Worm (Caenorhabditis elegans) whole organism, L4 larva: ENCODE data around the gene ceh-76.

Experiments
- arid-1 ChIP-seq: fragments of 200-800 bp; sonication (Bioruptor generic); conservative IDR thresholded peaks from 2 replicates; pipeline ENCODE4 v1.3.6; 2022; ENCODE audit warnings: missing genetic modification reagents, missing genetic modification characterization, missing compliant biosample characterization
- lin-13 ChIP-seq: fragments of 150-350 bp; optimal IDR thresholded peaks from 2 replicates; lab custom pipeline; 2014; ENCODE audit warnings: missing biosample characterization, missing genetic modification reagents, missing genetic modification characterization
- lin-15B ChIP-seq: fragments of 150-350 bp; sonication (generic microtip); optimal IDR thresholded peaks from 3 replicates; lab custom pipeline; 2014; ENCODE audit warnings: missing biosample characterization, missing genetic modification characterization
- mdl-1 ChIP-seq, 2 experiments: fragments of 150-350 bp in 1 of 2; sonication (generic microtip) in 1 of 2; optimal IDR thresholded peaks; 2 replicates each; lab custom pipeline; 2014 to 2017; ENCODE audit warnings: missing biosample characterization in 2 of 2, missing genetic modification characterization in 2 of 2
- nhr-10 ChIP-seq: fragments of 150-350 bp; optimal IDR thresholded peaks from 2 replicates; lab custom pipeline; 2014; ENCODE audit warnings: missing biosample characterization, missing genetic modification characterization
- nhr-11 ChIP-seq: fragments of 150-350 bp; optimal IDR thresholded peaks from 2 replicates; lab custom pipeline; 2014; ENCODE audit warnings: missing biosample characterization, missing genetic modification characterization
- nhr-237 ChIP-seq: sonication (generic microtip); optimal IDR thresholded peaks from 2 replicates; lab custom pipeline; 2017; ENCODE audit warnings: missing biosample characterization, missing genetic modification characterization
- nhr-42 ChIP-seq: fragments of 200-800 bp; sonication (Bioruptor generic); IDR thresholded peaks from 2 replicates; pipeline ENCODE4 v1.3.6; 2022; ENCODE audit warnings: missing genetic modification characterization, missing compliant biosample characterization
- pha-4 ChIP-seq, 2 experiments: fragments of 150-350 bp in 1 of 2; fragments of 200-800 bp in 1 of 2; sonication (Bioruptor generic) in 1 of 2; IDR thresholded peaks in 1 of 2; optimal IDR thresholded peaks in 1 of 2; 2 replicates each; pipeline versions ENCODE4 v1.3.6 to Lab custom; 2014 to 2022; ENCODE audit warnings: missing genetic modification characterization in 2 of 2, missing genetic modification reagents in 2 of 2, missing biosample characterization in 1 of 2, missing compliant biosample characterization in 1 of 2
- pqm-1 ChIP-seq: sonication (generic microtip); optimal IDR thresholded peaks from 2 replicates; lab custom pipeline; 2017; ENCODE audit warnings: missing biosample characterization, missing genetic modification characterization
- snpc-4 ChIP-seq: fragments of 150-350 bp; optimal IDR thresholded peaks from 2 replicates; lab custom pipeline; 2014; ENCODE audit warnings: missing biosample characterization, missing genetic modification characterization
- ztf-11 ChIP-seq: fragments of 150-350 bp; optimal IDR thresholded peaks from 2 replicates; lab custom pipeline; 2014; ENCODE audit warnings: missing biosample characterization, missing genetic modification characterization
- ztf-7 ChIP-seq: fragments of 150-350 bp; optimal IDR thresholded peaks from 2 replicates; lab custom pipeline; 2014; ENCODE audit warnings: missing biosample characterization, missing genetic modification characterization

DNA sequence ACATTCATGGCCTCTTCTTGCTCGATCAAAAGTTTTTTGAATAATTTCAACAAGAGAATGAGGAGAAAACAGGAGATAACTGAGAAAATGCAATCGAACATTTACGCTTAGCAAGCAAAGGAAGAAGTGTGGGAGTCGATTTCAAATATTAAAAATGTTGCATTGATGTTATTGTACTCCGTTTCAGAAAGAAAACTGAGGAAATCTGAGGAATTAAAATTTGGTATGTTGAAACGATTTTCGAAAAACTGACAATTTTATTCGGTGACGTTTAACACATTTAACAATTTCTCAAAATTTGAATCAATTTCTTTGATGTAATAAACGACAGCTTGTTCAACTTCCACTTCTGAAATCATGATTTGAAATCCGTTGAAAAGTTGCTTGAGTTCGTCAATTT, 39.9 kb downstream of the ceh-76 start, which contains the start of gene F26D11.13:
- TF ChIP-seq nhr-237 (tag; lab: Kevin White, UChicago) (no peak), mdl-1 (tag; optimal IDR thresholded peaks at IDR 0.05; lab: Kevin White, UChicago) (no peak), lin-15B (tag; lab: Kevin White, UChicago) (no peak), ztf-7 (tag; lab: Kevin White, UChicago) (no peak), snpc-4 (tag; lab: Kevin White, UChicago) (no peak), nhr-42 (GFP tag; lab: Robert Waterston, UW) (no peak), nhr-11 (tag; lab: Kevin White, UChicago) (no peak), ztf-11 (no peak), pha-4 (GFP tag; IDR thresholded peaks at IDR 0.05; lab: Robert Waterston, UW) (no peak), pha-4 (tag; optimal IDR thresholded peaks at IDR 0.05; lab: Kevin White, UChicago) (no peak), pqm-1 (tag; lab: Kevin White, UChicago) (no peak), lin-13 (GFP tag; lab: Kevin White, UChicago) (no peak), nhr-10 (tag; lab: Kevin White, UChicago) (no peak), arid-1 (GFP tag; lab: Robert Waterston, UW) (no peak)
